Worm (Caenorhabditis elegans) whole organism, L4/young adult: ENCODE data around the gene eif-3.D.

ENCODE experiments used
- dao-5 ChIP-seq: sonication (generic microtip); optimal IDR thresholded peaks from 2 replicates; lab custom pipeline; 2016; ENCODE audit warnings: missing genotype, missing genetic modification characterization, moderate library complexity, missing compliant biosample characterization
- him-1 ChIP-seq: sonication (generic microtip); optimal IDR thresholded peaks from 2 replicates; lab custom pipeline; 2016; ENCODE audit warnings: missing genotype, missing genetic modification reagents, missing genetic modification characterization, missing compliant biosample characterization

DNA sequence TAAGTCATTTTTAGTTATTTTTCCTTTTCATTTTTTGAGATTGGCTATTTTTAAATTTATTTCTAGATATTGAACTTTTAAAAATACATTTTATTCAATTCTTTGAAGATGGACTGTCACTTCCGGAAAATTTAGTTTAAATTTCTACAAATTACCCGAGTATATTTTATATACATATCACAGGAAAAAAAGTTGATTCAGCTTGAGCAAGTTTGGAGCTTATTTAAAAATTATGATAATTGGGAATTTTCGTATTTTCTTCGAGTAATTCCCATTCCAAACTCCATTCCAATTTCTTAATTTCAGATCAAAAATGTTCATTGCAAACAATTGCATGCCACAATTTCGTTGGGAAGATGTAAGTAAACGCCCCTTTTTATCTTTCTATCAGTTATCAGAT is 41.7 kb downstream of the eif-3.D start, which contains the start of gene arrd-15:
- no peak for TF ChIP-seq dao-5
- TF ChIP-seq him-1 (tag; lab: Kevin White, UChicago), result no peak
